Worm (Caenorhabditis elegans) whole organism, early embryonic: ENCODE results near the gene ekl-5.

ENCODE experiments used
- ceh-13 ChIP-seq: fragments of 200-800 bp; sonication (Bioruptor generic); optimal IDR thresholded peaks from 2 replicates; lab custom pipeline; 2018; ENCODE audit warnings: mild to moderate bottlenecking, missing genetic modification characterization, missing compliant biosample characterization
- flt-1 ChIP-seq: fragments of 200-800 bp; sonication (Bioruptor generic); IDR thresholded peaks from 2 replicates; pipeline ENCODE4 v1.3.6; 2022; ENCODE audit warnings: missing genetic modification characterization, missing compliant biosample characterization
- hmbx-1 ChIP-seq: sonication (generic microtip); optimal IDR thresholded peaks from 2 replicates; lab custom pipeline; 2016; ENCODE audit warnings: mild to moderate bottlenecking, missing genetic modification characterization, missing compliant biosample characterization

DNA sequence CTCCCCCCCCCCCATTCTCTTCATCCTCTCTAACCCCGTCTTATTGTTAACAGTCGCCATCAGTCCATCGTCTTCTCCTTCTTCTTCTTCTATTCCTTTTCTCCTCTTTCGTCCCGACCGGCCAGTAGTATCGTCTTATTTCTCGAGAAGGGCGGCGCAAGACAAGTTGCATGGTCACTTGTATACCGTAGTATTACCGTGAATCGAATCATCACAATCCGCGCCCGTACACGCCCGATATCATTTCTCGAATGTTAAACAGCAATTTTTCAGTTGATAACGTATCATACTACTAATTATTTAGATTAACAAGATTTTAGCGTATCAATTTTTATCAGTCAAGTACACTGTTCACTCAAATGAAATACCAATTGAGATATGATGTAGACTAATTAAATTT, 20.9 kb upstream of the ekl-5 start:
- TF ChIP-seq flt-1 = no peak
- no peak for TF ChIP-seq hmbx-1 (tag; lab: Kevin White, UChicago)
- TF ChIP-seq ceh-13 = no peak
